Fruit fly (Drosophila melanogaster): Measurements from ENCODE around the gene CG32365.

CG32365 gene

dm6 chr3L:7868581-7869236, at the start of gene CG32365:
Gene CG32365, plus strand, starts transcription at chr3L:7869042.
- no peak for TF ChIP-seq noc (tag; optimal IDR thresholded peaks at IDR 0.05)

- no peak for TF ChIP-seq noc (tag; optimal IDR thresholded peaks at IDR 0.05)
Observed at dm6 chr3L:7820236-7820635, 48.6 kb upstream of the CG32365 start.

dm6 chr3L:7821169-7821568, 47.7 kb upstream of the CG32365 start:
- no peak for TF ChIP-seq noc (tag; optimal IDR thresholded peaks at IDR 0.05)

dm6 chr3L:7821615-7822574, 46.9 kb upstream of the CG32365 start:
- no peak for TF ChIP-seq noc (tag; optimal IDR thresholded peaks at IDR 0.05)

dm6 chr3L:7823198-7823597, 45.6 kb upstream of the CG32365 start:
- TF ChIP-seq noc (tag; optimal IDR thresholded peaks at IDR 0.05) = no peak

dm6 chr3L:7826187-7826586, 42.7 kb upstream of the CG32365 start:
- no peak for TF ChIP-seq noc (tag; optimal IDR thresholded peaks at IDR 0.05)

dm6 chr3L:7826727-7827126, 42.1 kb upstream of the CG32365 start:
- TF ChIP-seq noc (tag; optimal IDR thresholded peaks at IDR 0.05) = no peak

- no peak for TF ChIP-seq noc (tag; optimal IDR thresholded peaks at IDR 0.05)
Observed at dm6 chr3L:7827841-7828501, 40.9 kb upstream of the CG32365 start.

dm6 chr3L:7829609-7830008, 39.2 kb upstream of the CG32365 start:
- TF ChIP-seq noc (tag; optimal IDR thresholded peaks at IDR 0.05) = no peak

- TF ChIP-seq noc (tag; optimal IDR thresholded peaks at IDR 0.05) = no peak
Observed at dm6 chr3L:7830890-7831289, 38.0 kb upstream of the CG32365 start.

dm6 chr3L:7831891-7832290, 37.0 kb upstream of the CG32365 start:
- no peak for TF ChIP-seq noc (tag; optimal IDR thresholded peaks at IDR 0.05)

- TF ChIP-seq noc (tag; optimal IDR thresholded peaks at IDR 0.05) = no peak
Observed at dm6 chr3L:7833278-7833677, 35.6 kb upstream of the CG32365 start.

- TF ChIP-seq noc (tag; optimal IDR thresholded peaks at IDR 0.05) = no peak
Observed at dm6 chr3L:7833684-7834337, 35.0 kb upstream of the CG32365 start.

- TF ChIP-seq noc (tag; optimal IDR thresholded peaks at IDR 0.05) = no peak
Observed at dm6 chr3L:7834902-7835781, 33.7 kb upstream of the CG32365 start.
